Worm (Caenorhabditis elegans) whole organism, L2 larva: ENCODE measurements around the gene imp-2.
A peak's percentile ranks its signal among the peaks of the same experiment; 100 is the strongest.

Experiments
- C34F6.9 ChIP-seq: fragments of 150-350 bp; optimal IDR thresholded peaks from 2 replicates; lab custom pipeline; 2014; ENCODE audit warnings: missing biosample characterization, missing genetic modification characterization
- F13H6.1 ChIP-seq: sonication (generic microtip); optimal IDR thresholded peaks from 2 replicates; lab custom pipeline; 2016; ENCODE audit warnings: missing genetic modification characterization, missing compliant biosample characterization
- R02D3.7 ChIP-seq: fragments of 150-350 bp; optimal IDR thresholded peaks from 2 replicates; lab custom pipeline; 2014; ENCODE audit warnings: missing biosample characterization, missing genetic modification characterization
- Y55F3AM.14 ChIP-seq: fragments of 200-800 bp; sonication (Bioruptor generic); optimal IDR thresholded peaks from 2 replicates; lab custom pipeline; 2018; ENCODE audit warnings: mild to moderate bottlenecking, missing genetic modification characterization, missing compliant biosample characterization
- ZK546.5 ChIP-seq: sonication (generic microtip); optimal IDR thresholded peaks from 2 replicates; lab custom pipeline; 2017; ENCODE audit warnings: missing biosample characterization, missing genetic modification characterization
- alr-1 ChIP-seq: fragments of 150-350 bp; optimal IDR thresholded peaks from 2 replicates; lab custom pipeline; 2014; ENCODE audit warnings: missing biosample characterization, missing genetic modification characterization
- aly-2 ChIP-seq: fragments of 150-350 bp; optimal IDR thresholded peaks from 2 replicates; lab custom pipeline; 2014; ENCODE audit warnings: missing biosample characterization, missing genetic modification characterization
- ama-1 ChIP-seq: fragments of 150-350 bp; optimal IDR thresholded peaks from 2 replicates; lab custom pipeline; 2018; ENCODE audit warnings: inconsistent platforms
- blmp-1 ChIP-seq: sonication (generic microtip); optimal IDR thresholded peaks from 2 replicates; lab custom pipeline; 2017; ENCODE audit warnings: missing genetic modification characterization, mild to moderate bottlenecking, missing compliant biosample characterization, antibody characterized with exemption, moderate library complexity; ENCODE audit not compliant: insufficient read depth
- ceh-16 ChIP-seq: fragments of 150-350 bp; optimal IDR thresholded peaks from 2 replicates; lab custom pipeline; 2014; ENCODE audit warnings: missing biosample characterization, missing genetic modification characterization
- ceh-82 ChIP-seq: fragments of 150-350 bp; optimal IDR thresholded peaks from 2 replicates; lab custom pipeline; 2014; ENCODE audit warnings: missing biosample characterization, missing genetic modification characterization
- crh-2 ChIP-seq: sonication (generic microtip); optimal IDR thresholded peaks from 2 replicates; lab custom pipeline; 2017; ENCODE audit warnings: missing biosample characterization, missing genetic modification characterization
- dmd-4 ChIP-seq: sonication (generic microtip); optimal IDR thresholded peaks from 2 replicates; lab custom pipeline; 2017; ENCODE audit warnings: missing biosample characterization, missing genetic modification characterization
- egl-27 ChIP-seq: sonication (generic microtip); optimal IDR thresholded peaks from 3 replicates; lab custom pipeline; 2017; ENCODE audit warnings: missing biosample characterization, missing genetic modification reagents, missing genetic modification characterization
- elt-1 ChIP-seq: fragments of 150-350 bp; optimal IDR thresholded peaks from 2 replicates; lab custom pipeline; 2014; ENCODE audit warnings: missing biosample characterization, missing genetic modification characterization
- elt-3 ChIP-seq: sonication (generic microtip); optimal IDR thresholded peaks from 2 replicates; lab custom pipeline; 2017; ENCODE audit warnings: missing biosample characterization, missing genetic modification characterization
- fos-1 ChIP-seq: fragments of 150-350 bp; optimal IDR thresholded peaks from 2 replicates; lab custom pipeline; 2014; ENCODE audit warnings: missing biosample characterization, missing genetic modification characterization
- gmeb-1 ChIP-seq: fragments of 150-350 bp; optimal IDR thresholded peaks from 2 replicates; lab custom pipeline; 2014; ENCODE audit warnings: missing biosample characterization, missing genetic modification characterization
- lin-11 ChIP-seq: fragments of 150-350 bp; sonication (generic microtip); optimal IDR thresholded peaks from 2 replicates; lab custom pipeline; 2014; ENCODE audit warnings: missing biosample characterization, missing genetic modification characterization, inconsistent platforms, mixed read lengths
- lin-13 ChIP-seq: fragments of 150-350 bp; optimal IDR thresholded peaks from 2 replicates; lab custom pipeline; 2014; ENCODE audit warnings: missing biosample characterization, missing genetic modification reagents, missing genetic modification characterization
- lin-39 ChIP-seq: fragments of 150-350 bp; optimal IDR thresholded peaks from 2 replicates; lab custom pipeline; 2014; ENCODE audit warnings: missing biosample characterization, missing genetic modification reagents, missing genetic modification characterization
- lsy-2 ChIP-seq, 2 experiments: fragments of 150-350 bp in 1 of 2; sonication (generic microtip) in 1 of 2; optimal IDR thresholded peaks; 2 replicates each; lab custom pipeline; 2014 to 2017; ENCODE audit warnings: missing biosample characterization in 2 of 2, missing genetic modification characterization in 2 of 2
- mab-5 ChIP-seq: fragments of 150-350 bp; optimal IDR thresholded peaks from 2 replicates; lab custom pipeline; 2014; ENCODE audit warnings: missing biosample characterization, missing genetic modification characterization
- mbf-1 ChIP-seq: sonication (generic microtip); optimal IDR thresholded peaks from 2 replicates; lab custom pipeline; 2017; ENCODE audit warnings: missing biosample characterization, missing genetic modification characterization
- mdl-1 ChIP-seq, 2 experiments: fragments of 150-350 bp in 1 of 2; sonication (generic microtip) in 1 of 2; optimal IDR thresholded peaks; 2 replicates each; lab custom pipeline; 2017; ENCODE audit warnings: missing biosample characterization in 2 of 2, missing genetic modification characterization in 2 of 2
- nhr-10 ChIP-seq: sonication (generic microtip); optimal IDR thresholded peaks from 2 replicates; lab custom pipeline; 2017; ENCODE audit warnings: missing biosample characterization, missing genetic modification characterization
- nhr-11 ChIP-seq: fragments of 150-350 bp; optimal IDR thresholded peaks from 2 replicates; lab custom pipeline; 2014; ENCODE audit warnings: missing biosample characterization, missing genetic modification characterization
- nhr-12 ChIP-seq: fragments of 150-350 bp; optimal IDR thresholded peaks from 2 replicates; lab custom pipeline; 2014; ENCODE audit warnings: missing biosample characterization, missing genetic modification characterization
- nhr-129 ChIP-seq: fragments of 150-350 bp; optimal IDR thresholded peaks from 2 replicates; lab custom pipeline; 2014; ENCODE audit warnings: missing biosample characterization, missing genetic modification characterization
- nhr-21 ChIP-seq: fragments of 150-350 bp; optimal IDR thresholded peaks from 2 replicates; lab custom pipeline; 2014; ENCODE audit warnings: missing biosample characterization, missing genetic modification characterization
- nhr-23 ChIP-seq: fragments of 150-350 bp; optimal IDR thresholded peaks from 2 replicates; lab custom pipeline; 2014; ENCODE audit warnings: missing biosample characterization, missing genetic modification reagents, missing genetic modification characterization
- nhr-237 ChIP-seq: fragments of 150-350 bp; optimal IDR thresholded peaks from 2 replicates; lab custom pipeline; 2014; ENCODE audit warnings: missing biosample characterization, missing genetic modification characterization
- nhr-25 ChIP-seq: fragments of 150-350 bp; sonication (generic microtip); optimal IDR thresholded peaks from 3 replicates; lab custom pipeline; 2014; ENCODE audit warnings: missing biosample characterization, missing genetic modification characterization
- nhr-6 ChIP-seq: fragments of 150-350 bp; optimal IDR thresholded peaks from 2 replicates; lab custom pipeline; 2014; ENCODE audit warnings: missing biosample characterization, missing genetic modification characterization
- nhr-77 ChIP-seq: fragments of 150-350 bp; optimal IDR thresholded peaks from 2 replicates; lab custom pipeline; 2014; ENCODE audit warnings: missing biosample characterization, missing genetic modification characterization
- peb-1 ChIP-seq: fragments of 150-350 bp; optimal IDR thresholded peaks from 2 replicates; lab custom pipeline; 2014; ENCODE audit warnings: missing biosample characterization, missing genetic modification characterization
- sem-4 ChIP-seq: fragments of 150-350 bp; optimal IDR thresholded peaks from 2 replicates; lab custom pipeline; 2014; ENCODE audit warnings: missing biosample characterization, missing genetic modification reagents, missing genetic modification characterization
- skn-1 ChIP-seq: sonication (generic microtip); optimal IDR thresholded peaks from 2 replicates; lab custom pipeline; 2017; ENCODE audit warnings: missing biosample characterization, missing genetic modification characterization
- sma-3 ChIP-seq: sonication (generic microtip); optimal IDR thresholded peaks from 2 replicates; lab custom pipeline; 2016; ENCODE audit warnings: missing genetic modification reagents, missing genetic modification characterization, missing compliant biosample characterization
- sma-9 ChIP-seq, 2 experiments: fragments of 150-350 bp in 1 of 2; sonication (generic microtip) in 1 of 2; optimal IDR thresholded peaks; 2 replicates each; lab custom pipeline; 2014 to 2016; ENCODE audit warnings: missing genetic modification characterization in 2 of 2, mild to moderate bottlenecking in 1 of 2, missing biosample characterization in 1 of 2, missing compliant biosample characterization in 1 of 2, missing genetic modification reagents in 1 of 2, moderate library complexity in 1 of 2
- snpc-4 ChIP-seq: fragments of 150-350 bp; optimal IDR thresholded peaks from 2 replicates; lab custom pipeline; 2014; ENCODE audit warnings: missing biosample characterization, missing genetic modification characterization
- unc-39 ChIP-seq: fragments of 150-350 bp; optimal IDR thresholded peaks from 2 replicates; lab custom pipeline; 2014; ENCODE audit warnings: missing biosample characterization, missing genetic modification characterization
- unc-55 ChIP-seq: fragments of 150-350 bp; sonication (generic microtip); optimal IDR thresholded peaks from 3 replicates; lab custom pipeline; 2014; ENCODE audit warnings: missing biosample characterization, missing genetic modification reagents, missing genetic modification characterization
- unc-62 ChIP-seq: fragments of 150-350 bp; optimal IDR thresholded peaks from 2 replicates; lab custom pipeline; 2014; ENCODE audit warnings: missing biosample characterization, missing genetic modification reagents, missing genetic modification characterization
- zag-1 ChIP-seq: fragments of 150-350 bp; optimal IDR thresholded peaks from 2 replicates; lab custom pipeline; 2014; ENCODE audit warnings: missing biosample characterization, missing genetic modification characterization
- ztf-1 ChIP-seq: fragments of 200-800 bp; sonication (Bioruptor generic); conservative IDR thresholded peaks from 2 replicates; pipeline ENCODE4 v1.3.6; 2022; ENCODE audit warnings: missing genetic modification characterization, missing compliant biosample characterization
- ztf-11 ChIP-seq: sonication (generic microtip); optimal IDR thresholded peaks from 2 replicates; lab custom pipeline; 2017; ENCODE audit warnings: missing biosample characterization, missing genetic modification characterization
- ztf-4 ChIP-seq: fragments of 150-350 bp; optimal IDR thresholded peaks from 2 replicates; lab custom pipeline; 2014; ENCODE audit warnings: missing biosample characterization, missing genetic modification characterization

imp-2 gene

ce11 chrIV:11118837-11119491 lies at the start of gene imp-2, which contains the start of gene enpl-1:
TSS of gene imp-2 (minus strand) at chrIV:11118887.
TSS of gene enpl-1 (plus strand) at chrIV:11119298.
- no peak for TF ChIP-seq ztf-1
- TF ChIP-seq blmp-1 (tag; lab: Kevin White, UChicago): peak; percentile 10
- TF ChIP-seq ama-1 (lab: Kevin White, UChicago): no peak
- no peak for TF ChIP-seq lin-39 (tag; lab: Kevin White, UChicago)
- no peak for TF ChIP-seq alr-1 (tag; lab: Kevin White, UChicago)
- TF ChIP-seq nhr-77 (tag; lab: Kevin White, UChicago): peak; percentile 62
- peak; percentile 78 for TF ChIP-seq nhr-25 (tag; lab: Kevin White, UChicago)
- peak; percentile 25 for TF ChIP-seq nhr-23
- TF ChIP-seq egl-27: peak; percentile 82
- TF ChIP-seq snpc-4 (tag; lab: Kevin White, UChicago): peak; percentile 34
- TF ChIP-seq skn-1 (tag; lab: Kevin White, UChicago): no peak
- TF ChIP-seq aly-2 (tag; lab: Kevin White, UChicago): no peak
- peak; percentile 21 for TF ChIP-seq nhr-237 (tag; lab: Kevin White, UChicago)
- no peak for TF ChIP-seq dmd-4
- peak; percentile 90 to 96 for TF ChIP-seq lsy-2 (tag; optimal IDR thresholded peaks at IDR 0.05; lab: Kevin White, UChicago)
- TF ChIP-seq ztf-11: no peak
- TF ChIP-seq elt-1 (tag; lab: Kevin White, UChicago): no peak
- TF ChIP-seq lin-11 (tag; lab: Kevin White, UChicago): peak; percentile 93
- TF ChIP-seq sma-3 (GFP tag; lab: Kevin White, UChicago): peak; percentile 89
- TF ChIP-seq C34F6.9 (tag; lab: Kevin White, UChicago): peak; percentile 89
- peak; percentile 85 for TF ChIP-seq gmeb-1 (tag; lab: Kevin White, UChicago)
- no peak for TF ChIP-seq unc-39
- TF ChIP-seq nhr-10 (tag; lab: Kevin White, UChicago): peak; percentile 43
- no peak for TF ChIP-seq nhr-12
- TF ChIP-seq ceh-82: no peak
- TF ChIP-seq nhr-129 (tag; lab: Kevin White, UChicago): peak; percentile 94
- TF ChIP-seq crh-2 (tag; lab: Kevin White, UChicago): peak; percentile 98
- TF ChIP-seq mab-5 (tag; lab: Kevin White, UChicago): peak; percentile 89
- TF ChIP-seq F13H6.1: peak; percentile 91
- peak; percentile 70 to 97 for TF ChIP-seq mdl-1 (tag; optimal IDR thresholded peaks at IDR 0.05; lab: Kevin White, UChicago)
- no peak for TF ChIP-seq mbf-1 (tag; lab: Kevin White, UChicago)
- TF ChIP-seq peb-1 (tag; lab: Kevin White, UChicago): no peak
- TF ChIP-seq zag-1: peak; percentile 98
- no peak for TF ChIP-seq unc-62 (GFP tag; lab: Kevin White, UChicago)
- peak; percentile 31 for TF ChIP-seq ceh-16 (tag; lab: Kevin White, UChicago)
- TF ChIP-seq Y55F3AM.14 (GFP tag; lab: Kevin White, UChicago): peak; percentile 34
- TF ChIP-seq elt-3 (tag; lab: Kevin White, UChicago): no peak
- peak; percentile 81 for TF ChIP-seq sma-9 (GFP tag; optimal IDR thresholded peaks at IDR 0.05; lab: Kevin White, UChicago)
- TF ChIP-seq sma-9 (tag; optimal IDR thresholded peaks at IDR 0.05; lab: Kevin White, UChicago): no peak
- peak; percentile 71 for TF ChIP-seq nhr-6
- TF ChIP-seq fos-1: peak; percentile 86
- TF ChIP-seq nhr-21 (tag; lab: Kevin White, UChicago): peak; percentile 83
- TF ChIP-seq ztf-4: peak; percentile 69
- no peak for TF ChIP-seq R02D3.7 (tag; lab: Kevin White, UChicago)
- peak; percentile 88 for TF ChIP-seq lin-13 (GFP tag; lab: Kevin White, UChicago)
- TF ChIP-seq unc-55 (GFP tag; lab: Kevin White, UChicago): peak; percentile 92
- TF ChIP-seq ZK546.5 (tag; lab: Kevin White, UChicago): peak; percentile 34
- TF ChIP-seq sem-4 (tag; lab: Kevin White, UChicago): peak; percentile 74
- TF ChIP-seq nhr-11 (tag; lab: Kevin White, UChicago): no peak
- TF ChIP-seq, all 48 proteins: peak for 30
